Worm (Caenorhabditis elegans) whole organism, young adult: Measurements from ENCODE around the gene C17C3.6.

Experiments used
- C17E4.6 ChIP-seq: fragments of 200-800 bp; sonication (Bioruptor generic); IDR thresholded peaks from 2 replicates; pipeline ENCODE4 v1.3.6; 2022; ENCODE audit warnings: missing genetic modification reagents, missing genetic modification characterization, missing compliant biosample characterization
- F23B12.7 ChIP-seq: sonication (generic microtip); optimal IDR thresholded peaks from 2 replicates; lab custom pipeline; 2017; ENCODE audit warnings: missing genetic modification characterization, mild to moderate bottlenecking, missing compliant biosample characterization, antibody characterized with exemption, moderate library complexity; ENCODE audit not compliant: insufficient read depth
- F49E8.2 ChIP-seq: sonication (generic microtip); optimal IDR thresholded peaks from 3 replicates; lab custom pipeline; 2017; ENCODE audit warnings: missing genetic modification characterization, mild to moderate bottlenecking, missing compliant biosample characterization, antibody characterized with exemption, moderate library complexity; ENCODE audit not compliant: insufficient read depth
- F52B5.7 ChIP-seq: sonication (generic microtip); optimal IDR thresholded peaks from 2 replicates; lab custom pipeline; 2016; ENCODE audit warnings: mild to moderate bottlenecking, missing genetic modification characterization, missing compliant biosample characterization
- F57A8.1 ChIP-seq: fragments of 200-800 bp; sonication (Bioruptor generic); optimal IDR thresholded peaks from 2 replicates; lab custom pipeline; 2018; ENCODE audit warnings: mild to moderate bottlenecking, missing genetic modification characterization, moderate library complexity, missing compliant biosample characterization
- K11D2.4 ChIP-seq: fragments of 200-800 bp; sonication (Bioruptor generic); IDR thresholded peaks from 2 replicates; pipeline ENCODE4 v1.3.6; 2022; ENCODE audit warnings: missing genetic modification reagents, missing genetic modification characterization, missing compliant biosample characterization
- K12H6.12 ChIP-seq: fragments of 200-800 bp; sonication (Bioruptor generic); optimal IDR thresholded peaks from 2 replicates; lab custom pipeline; 2018; ENCODE audit warnings: mild to moderate bottlenecking, missing genetic modification characterization, missing compliant biosample characterization
- T07F8.4 ChIP-seq: sonication (generic microtip); optimal IDR thresholded peaks from 2 replicates; lab custom pipeline; 2016; ENCODE audit warnings: mild to moderate bottlenecking, missing genetic modification characterization, moderate library complexity, missing compliant biosample characterization
- Y56A3A.18 ChIP-seq: fragments of 200-800 bp; sonication (Bioruptor generic); IDR thresholded peaks from 2 replicates; pipeline ENCODE4 v1.3.6; 2022; ENCODE audit warnings: missing genetic modification reagents, missing genetic modification characterization, missing compliant biosample characterization
- Y79H2A.3 ChIP-seq: fragments of 200-800 bp; sonication (Bioruptor generic); conservative IDR thresholded peaks from 2 replicates; pipeline ENCODE4 v1.3.6; 2022; ENCODE audit warnings: missing genetic modification reagents, missing genetic modification characterization, missing compliant biosample characterization
- Y95B8A.8 ChIP-seq: fragments of 200-800 bp; sonication (Bioruptor generic); IDR thresholded peaks from 2 replicates; pipeline ENCODE4 v1.3.6; 2022; ENCODE audit warnings: missing genetic modification reagents, missing genetic modification characterization, missing compliant biosample characterization
- akir-1 ChIP-seq: fragments of 200-800 bp; sonication (Bioruptor generic); optimal IDR thresholded peaks from 2 replicates; lab custom pipeline; 2018; ENCODE audit warnings: mild to moderate bottlenecking, missing genetic modification characterization, moderate library complexity, missing compliant biosample characterization
- ama-1 ChIP-seq, 3 experiments: fragments of 150-350 bp in 1 of 3; sonication (generic microtip) in 2 of 3; optimal IDR thresholded peaks; 2 replicates each; lab custom pipeline; 2014 to 2018; ENCODE audit warnings: missing biosample characterization in 2 of 3, missing genetic modification characterization in 2 of 3, missing genetic modification reagents in 2 of 3
- aptf-3 ChIP-seq: fragments of 200-800 bp; sonication (Bioruptor generic); IDR thresholded peaks from 2 replicates; pipeline ENCODE4 v1.3.6; 2022; ENCODE audit warnings: missing genetic modification characterization, missing compliant biosample characterization
- atf-7 ChIP-seq: sonication (generic microtip); optimal IDR thresholded peaks from 2 replicates; lab custom pipeline; 2017; ENCODE audit warnings: mild to moderate bottlenecking, missing genetic modification characterization, missing compliant biosample characterization
- athp-1 ChIP-seq: sonication (generic microtip); optimal IDR thresholded peaks from 2 replicates; lab custom pipeline; 2017; ENCODE audit warnings: mild to moderate bottlenecking, missing genetic modification characterization, missing compliant biosample characterization
- attf-3 ChIP-seq: fragments of 200-800 bp; sonication (Bioruptor generic); conservative IDR thresholded peaks from 2 replicates; pipeline ENCODE4 v1.3.6; 2022; ENCODE audit warnings: missing genetic modification reagents, missing genetic modification characterization, missing compliant biosample characterization
- attf-5 ChIP-seq: fragments of 200-800 bp; sonication (Bioruptor generic); optimal IDR thresholded peaks from 2 replicates; lab custom pipeline; 2018; ENCODE audit warnings: mild to moderate bottlenecking, missing genetic modification characterization, missing compliant biosample characterization
- ccch-3 ChIP-seq: fragments of 200-800 bp; sonication (Bioruptor generic); optimal IDR thresholded peaks from 2 replicates; lab custom pipeline; 2018; ENCODE audit warnings: mild to moderate bottlenecking, missing genetic modification characterization, missing compliant biosample characterization
- cebp-1 ChIP-seq, 2 experiments: fragments of 200-800 bp in 1 of 2; sonication (Bioruptor generic) in 1 of 2; sonication (generic microtip) in 1 of 2; IDR thresholded peaks in 1 of 2; optimal IDR thresholded peaks in 1 of 2; 2 replicates each; pipeline versions ENCODE4 v1.3.6 to Lab custom; 2017 to 2022; ENCODE audit warnings: missing compliant biosample characterization in 2 of 2, missing genetic modification characterization in 2 of 2, mild to moderate bottlenecking in 1 of 2, missing genetic modification reagents in 1 of 2, moderate library complexity in 1 of 2
- cebp-2 ChIP-seq: fragments of 200-800 bp; sonication (Bioruptor generic); IDR thresholded peaks from 2 replicates; pipeline ENCODE4 v1.3.6; 2022; ENCODE audit warnings: missing genetic modification characterization, missing compliant biosample characterization
- ceh-58 ChIP-seq: fragments of 200-800 bp; sonication (Bioruptor generic); IDR thresholded peaks from 2 replicates; pipeline ENCODE4 v1.3.6; 2022; ENCODE audit warnings: missing genetic modification characterization, missing compliant biosample characterization
- ceh-79 ChIP-seq: sonication (generic microtip); optimal IDR thresholded peaks from 2 replicates; lab custom pipeline; 2017; ENCODE audit warnings: mild to moderate bottlenecking, missing genetic modification characterization, missing compliant biosample characterization
- him-1 ChIP-seq: sonication (generic microtip); optimal IDR thresholded peaks from 2 replicates; lab custom pipeline; 2016; ENCODE audit warnings: missing genotype, missing genetic modification reagents, missing genetic modification characterization, missing compliant biosample characterization
- hlh-12 ChIP-seq: sonication (generic microtip); optimal IDR thresholded peaks from 2 replicates; lab custom pipeline; 2016; ENCODE audit warnings: missing genetic modification characterization, missing compliant biosample characterization
- lin-26 ChIP-seq: fragments of 200-800 bp; sonication (Bioruptor generic); IDR thresholded peaks from 2 replicates; pipeline ENCODE4 v1.3.6; 2022; ENCODE audit warnings: missing genetic modification reagents, missing genetic modification characterization, missing compliant biosample characterization
- lin-35 ChIP-seq, 3 experiments: fragments of 150-350 bp in 2 of 3; sonication (generic microtip) in 1 of 3; optimal IDR thresholded peaks; 2 replicates each; lab custom pipeline; 2014 to 2018; ENCODE audit warnings: missing biosample characterization in 3 of 3, missing genetic modification characterization in 3 of 3, missing genetic modification reagents in 3 of 3
- lin-54 ChIP-seq: fragments of 200-800 bp; sonication (Bioruptor generic); optimal IDR thresholded peaks from 2 replicates; lab custom pipeline; 2018; ENCODE audit warnings: mild to moderate bottlenecking, missing genetic modification characterization, missing compliant biosample characterization
- madf-3 ChIP-seq: fragments of 200-800 bp; sonication (Bioruptor generic); IDR thresholded peaks from 2 replicates; pipeline ENCODE4 v1.3.6; 2022; ENCODE audit warnings: missing genetic modification reagents, missing genetic modification characterization, missing compliant biosample characterization
- madf-8 ChIP-seq: fragments of 200-800 bp; sonication (Bioruptor generic); conservative IDR thresholded peaks from 2 replicates; pipeline ENCODE4 v1.3.6; 2022; ENCODE audit warnings: missing genetic modification reagents, missing genetic modification characterization, missing compliant biosample characterization
- nfyb-1 ChIP-seq: fragments of 200-800 bp; sonication (Bioruptor generic); IDR thresholded peaks from 2 replicates; pipeline ENCODE4 v1.3.6; 2022; ENCODE audit warnings: missing genetic modification reagents, missing genetic modification characterization, missing compliant biosample characterization
- nhr-120 ChIP-seq: fragments of 200-800 bp; sonication (Bioruptor generic); IDR thresholded peaks from 2 replicates; pipeline ENCODE4 v1.3.6; 2022; ENCODE audit warnings: missing genetic modification characterization, missing compliant biosample characterization
- nhr-80 ChIP-seq: sonication (generic microtip); optimal IDR thresholded peaks from 2 replicates; lab custom pipeline; 2016; ENCODE audit warnings: missing genetic modification characterization, missing compliant biosample characterization
- pbrm-1 ChIP-seq: fragments of 200-800 bp; sonication (Bioruptor generic); IDR thresholded peaks from 2 replicates; pipeline ENCODE4 v1.3.6; 2022; ENCODE audit warnings: missing genetic modification reagents, missing genetic modification characterization, missing compliant biosample characterization
- rcor-1 ChIP-seq: fragments of 200-800 bp; sonication (Bioruptor generic); IDR thresholded peaks from 2 replicates; pipeline ENCODE4 v1.3.6; 2022; ENCODE audit warnings: missing genetic modification reagents, missing genetic modification characterization, missing compliant biosample characterization
- snpc-1.3 ChIP-seq: sonication (generic microtip); optimal IDR thresholded peaks from 2 replicates; lab custom pipeline; 2017; ENCODE audit warnings: missing genetic modification characterization, mild to moderate bottlenecking, missing compliant biosample characterization, antibody characterized with exemption, moderate library complexity, missing genotype, missing genetic modification reagents; ENCODE audit not compliant: insufficient read depth
- tbp1 ChIP-seq: fragments of 200-800 bp; sonication (Bioruptor generic); optimal IDR thresholded peaks from 2 replicates; lab custom pipeline; 2018; ENCODE audit warnings: mild to moderate bottlenecking, missing genetic modification characterization, missing compliant biosample characterization
- unc-130 ChIP-seq: sonication (generic microtip); optimal IDR thresholded peaks from 2 replicates; lab custom pipeline; 2016; ENCODE audit warnings: missing genetic modification reagents, missing genetic modification characterization, missing compliant biosample characterization
- unc-62 ChIP-seq: fragments of 150-350 bp; optimal IDR thresholded peaks from 2 replicates; lab custom pipeline; 2014; ENCODE audit warnings: missing biosample characterization, missing genetic modification reagents, missing genetic modification characterization
- zfh-2 ChIP-seq: fragments of 200-800 bp; sonication (Bioruptor generic); conservative IDR thresholded peaks from 2 replicates; pipeline ENCODE4 v1.3.6; 2022; ENCODE audit warnings: missing genetic modification reagents, missing genetic modification characterization, missing compliant biosample characterization
- ztf-25 ChIP-seq: fragments of 200-800 bp; sonication (Bioruptor generic); IDR thresholded peaks from 2 replicates; pipeline ENCODE4 v1.3.6; 2022; ENCODE audit warnings: missing genetic modification reagents, missing genetic modification characterization, missing compliant biosample characterization
- ztf-26 ChIP-seq: sonication (generic microtip); optimal IDR thresholded peaks from 2 replicates; lab custom pipeline; 2017; ENCODE audit warnings: missing genetic modification characterization, missing compliant biosample characterization

C17C3.6 gene

DNA sequence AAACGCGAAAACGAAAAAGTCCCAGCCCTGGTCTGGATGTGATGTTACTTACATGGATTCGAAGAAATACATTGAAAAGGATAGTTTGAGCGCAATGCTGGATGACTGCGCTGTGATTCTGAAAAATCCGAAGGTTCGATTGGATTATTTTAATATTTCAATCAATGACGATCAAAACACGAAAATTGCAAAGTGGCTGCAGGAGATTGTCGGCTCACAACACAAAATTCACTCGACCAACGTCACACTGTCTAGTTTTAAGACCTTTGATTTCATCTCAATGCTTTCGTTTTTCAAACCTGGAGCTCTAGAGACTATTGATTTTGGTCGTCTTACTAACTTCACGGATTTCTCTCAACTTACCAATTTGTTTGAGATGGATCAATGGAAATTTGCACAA, 1.7 kb downstream of the C17C3.6 start, which contains the start of gene C17C3.5:
Gene C17C3.5, plus strand, starts transcription at position 301 of the 400 bp plus-strand sequence.
- TF ChIP-seq hlh-12 (tag; lab: Kevin White, UChicago) (no peak), K11D2.4 (GFP tag; lab: Robert Waterston, UW) (no peak), him-1 (tag; lab: Kevin White, UChicago) (no peak), unc-130 (GFP tag; lab: Kevin White, UChicago) (no peak), rcor-1 (no peak), lin-54 (GFP tag; lab: Kevin White, UChicago) (no peak), nfyb-1 (no peak)

DNA sequence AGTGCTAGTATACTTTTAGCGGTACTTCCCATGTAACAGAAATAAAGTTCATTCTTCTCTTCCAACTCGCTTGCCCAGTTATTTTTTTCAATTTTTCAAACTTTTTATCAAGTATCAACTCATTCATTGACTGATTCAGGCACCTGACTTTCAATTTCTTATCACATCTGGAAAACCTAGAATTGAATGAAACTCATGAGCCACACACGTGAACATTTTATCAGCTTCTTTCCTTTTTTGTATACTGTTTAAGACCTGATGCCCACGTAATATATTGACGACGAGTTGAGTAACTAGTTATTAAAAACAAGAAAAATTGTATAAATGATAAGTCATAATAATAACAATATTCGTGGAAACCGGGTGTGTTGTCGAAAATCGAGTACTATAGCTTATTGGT, 3.7 kb downstream of the C17C3.6 start:
- TF ChIP-seq F57A8.1 (GFP tag; lab: Kevin White, UChicago) (no peak), nhr-80 (tag; lab: Kevin White, UChicago) (peak; percentile 2)

DNA sequence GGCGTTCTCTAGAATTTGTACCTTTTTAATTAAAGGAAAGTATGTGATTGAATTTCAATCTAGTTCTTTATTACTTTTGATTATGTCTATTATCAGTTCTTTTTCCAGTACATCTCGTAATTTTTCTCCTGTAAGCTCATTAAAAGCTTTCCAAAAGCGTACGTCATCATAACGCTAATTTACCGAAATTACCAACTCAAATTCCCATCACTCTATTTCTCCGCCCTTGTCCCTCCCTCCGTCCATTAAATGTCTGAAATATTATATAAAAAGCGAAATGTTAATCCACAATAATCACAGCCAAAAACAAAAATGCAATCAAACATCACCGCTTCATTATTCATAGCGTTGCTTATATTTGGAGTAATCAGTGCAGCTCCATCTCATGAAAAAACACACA, 4.5 kb downstream of the C17C3.6 start, which contains the start of gene ins-12:
Gene ins-12, plus strand, starts transcription at position 301 of the 400 bp plus-strand sequence.
- TF ChIP-seq madf-3 (GFP tag; lab: Robert Waterston, UW) (no peak), tbp1 (GFP tag; lab: Kevin White, UChicago) (no peak), unc-130 (GFP tag; lab: Kevin White, UChicago) (no peak), cebp-1 (GFP tag; IDR thresholded peaks at IDR 0.05; lab: Robert Waterston, UW) (no peak), cebp-1 (tag; optimal IDR thresholded peaks at IDR 0.05; lab: Kevin White, UChicago) (no peak), attf-3 (GFP tag; lab: Robert Waterston, UW) (no peak), F49E8.2 (no peak), pbrm-1 (GFP tag; lab: Robert Waterston, UW) (no peak), Y95B8A.8 (GFP tag; lab: Robert Waterston, UW) (no peak), lin-26 (no peak), Y56A3A.18 (no peak), cebp-2 (GFP tag; lab: Robert Waterston, UW) (no peak), ccch-3 (GFP tag; lab: Kevin White, UChicago) (no peak), lin-35 (GFP tag; optimal IDR thresholded peaks at IDR 0.05; lab: Kevin White, UChicago) (no peak), ztf-26 (tag; lab: Kevin White, UChicago) (no peak), T07F8.4 (tag; lab: Kevin White, UChicago) (no peak), nhr-120 (GFP tag; lab: Robert Waterston, UW) (no peak), F57A8.1 (GFP tag; lab: Kevin White, UChicago) (no peak), atf-7 (tag; lab: Kevin White, UChicago) (no peak), madf-8 (GFP tag; lab: Robert Waterston, UW) (no peak), akir-1 (no peak)

DNA sequence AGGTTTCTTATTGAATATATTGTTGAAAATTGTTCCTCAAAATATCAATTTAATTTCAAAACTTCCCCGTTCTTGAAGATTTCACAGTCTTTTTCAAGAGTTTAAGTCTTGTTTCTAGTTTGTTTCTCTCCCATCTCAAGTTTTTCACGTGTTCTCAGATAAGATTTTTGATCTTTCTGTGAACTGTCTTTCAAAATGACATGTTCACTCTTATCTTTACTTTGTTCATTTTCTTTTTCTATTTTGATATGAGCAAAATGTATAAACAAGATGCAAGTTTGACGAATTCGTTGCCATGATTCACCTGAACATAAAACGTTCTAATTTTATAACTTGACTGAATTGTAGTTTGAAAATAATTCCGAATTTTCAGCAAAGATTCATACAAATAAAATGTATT, 4.9 kb downstream of the C17C3.6 start:
- TF ChIP-seq athp-1 (tag; lab: Kevin White, UChicago) (no peak), unc-62 (GFP tag; lab: Kevin White, UChicago) (peak; percentile 11), nhr-80 (tag; lab: Kevin White, UChicago) (peak; percentile 27), ceh-79 (no peak)

ce11 chrII:5555522-5555921, 5.7 kb downstream of the C17C3.6 start:
- TF ChIP-seq attf-5 (GFP tag; lab: Kevin White, UChicago) (no peak), Y79H2A.3 (GFP tag; lab: Robert Waterston, UW) (no peak), F52B5.7 (tag; lab: Kevin White, UChicago) (no peak), snpc-1.3 (tag; lab: Kevin White, UChicago) (no peak), K12H6.12 (tag; lab: Kevin White, UChicago) (no peak), F23B12.7 (tag; lab: Kevin White, UChicago) (no peak), ztf-25 (GFP tag; lab: Robert Waterston, UW) (no peak), zfh-2 (GFP tag; lab: Robert Waterston, UW) (no peak), nhr-80 (tag; lab: Kevin White, UChicago) (no peak), ama-1 (optimal IDR thresholded peaks at IDR 0.05; lab: Kevin White, UChicago) (no peak), ama-1 (GFP tag; optimal IDR thresholded peaks at IDR 0.05; lab: Kevin White, UChicago) (no peak), aptf-3 (GFP tag; lab: Robert Waterston, UW) (no peak), ceh-58 (GFP tag; lab: Robert Waterston, UW) (no peak), madf-3 (GFP tag; lab: Robert Waterston, UW) (no peak), C17E4.6 (GFP tag; lab: Robert Waterston, UW) (no peak)
